Fruit fly (Drosophila melanogaster) whole organism, embryonic: ENCODE results near the gene Swip-1.

Source experiments
- Antp ChIP-seq: fragments of 200-800 bp; sonication (Bioruptor generic); optimal IDR thresholded peaks from 3 replicates; lab custom pipeline; 2016; ENCODE audit warnings: missing biosample characterization, missing genetic modification characterization
- B-H2 ChIP-seq: fragments of 200-800 bp; sonication (Bioruptor generic); optimal IDR thresholded peaks from 2 replicates; lab custom pipeline; 2018; ENCODE audit warnings: missing biosample characterization, mild to moderate bottlenecking, missing genetic modification characterization
- CG10321 ChIP-seq: fragments of 200-800 bp; sonication (Bioruptor generic); IDR thresholded peaks from 2 replicates; pipeline ENCODE4 v1.3.6; 2022; ENCODE audit warnings: missing biosample characterization, missing genetic modification characterization
- CG10543 ChIP-seq: fragments of 200-800 bp; sonication (Bioruptor generic); optimal IDR thresholded peaks from 3 replicates; lab custom pipeline; 2017; ENCODE audit warnings: missing biosample characterization, mild to moderate bottlenecking, missing genetic modification characterization, moderate library complexity
- CG10654 ChIP-seq: fragments of 200-800 bp; sonication (Bioruptor generic); optimal IDR thresholded peaks from 2 replicates; lab custom pipeline; 2016; ENCODE audit warnings: missing biosample characterization, missing genetic modification characterization
- CG10979 ChIP-seq: fragments of 200-800 bp; sonication (Bioruptor generic); optimal IDR thresholded peaks from 2 replicates; lab custom pipeline; 2018; ENCODE audit warnings: missing biosample characterization, mild to moderate bottlenecking, missing genetic modification characterization, moderate library complexity
- CG14014 ChIP-seq: fragments of 200-800 bp; sonication (Bioruptor generic); IDR thresholded peaks from 2 replicates; pipeline ENCODE4 v1.3.6; 2022; ENCODE audit warnings: missing biosample characterization, missing genetic modification characterization
- CG14965 ChIP-seq: fragments of 200-800 bp; sonication (Bioruptor generic); optimal IDR thresholded peaks from 2 replicates; lab custom pipeline; 2016; ENCODE audit warnings: missing biosample characterization, missing genetic modification characterization, borderline replicate concordance
- CG15514 ChIP-seq: fragments of 200-800 bp; sonication (Bioruptor generic); optimal IDR thresholded peaks from 3 replicates; lab custom pipeline; 2017; ENCODE audit warnings: missing biosample characterization, missing genetic modification characterization, mild to moderate bottlenecking, moderate library complexity, missing genetic modification reagents
- CG15601 ChIP-seq: fragments of 200-800 bp; sonication (Bioruptor generic); optimal IDR thresholded peaks from 3 replicates; lab custom pipeline; 2019; ENCODE audit warnings: missing biosample characterization, mild to moderate bottlenecking, missing genetic modification characterization, moderate library complexity
- CG1603 ChIP-seq: fragments of 200-800 bp; sonication (Bioruptor generic); optimal IDR thresholded peaks from 2 replicates; lab custom pipeline; 2019; ENCODE audit warnings: missing biosample characterization, mild to moderate bottlenecking, missing genetic modification characterization, moderate library complexity
- CG17912 ChIP-seq: fragments of 200-800 bp; sonication (Bioruptor generic); optimal IDR thresholded peaks from 2 replicates; lab custom pipeline; 2018; ENCODE audit warnings: missing biosample characterization, mild to moderate bottlenecking, missing genetic modification characterization
- CG31441 ChIP-seq: fragments of 200-800 bp; sonication (Bioruptor generic); IDR thresholded peaks from 2 replicates; pipeline ENCODE4 v1.3.6; 2022; ENCODE audit warnings: missing biosample characterization, missing genetic modification characterization
- CG3838 ChIP-seq: fragments of 200-800 bp; sonication (Bioruptor generic); optimal IDR thresholded peaks from 3 replicates; lab custom pipeline; 2016; ENCODE audit warnings: missing biosample characterization, missing genetic modification characterization
- CG3995 ChIP-seq: fragments of 200-800 bp; sonication (Bioruptor generic); optimal IDR thresholded peaks from 3 replicates; lab custom pipeline; 2016; ENCODE audit warnings: missing biosample characterization, missing genetic modification characterization
- CG4707 ChIP-seq: fragments of 200-800 bp; sonication (Bioruptor generic); optimal IDR thresholded peaks from 2 replicates; lab custom pipeline; 2018; ENCODE audit warnings: missing biosample characterization, mild to moderate bottlenecking, missing genetic modification characterization, moderate library complexity
- CG6791 ChIP-seq: fragments of 200-800 bp; sonication (Bioruptor generic); IDR thresholded peaks from 3 replicates; pipeline ENCODE4 v1.3.6; 2022; ENCODE audit warnings: missing biosample characterization, missing genetic modification characterization; ENCODE audit not compliant: partially characterized antibody
- CG9215 ChIP-seq: fragments of 200-800 bp; sonication (Bioruptor generic); IDR thresholded peaks from 2 replicates; pipeline ENCODE4 v1.3.6; 2022; ENCODE audit warnings: missing biosample characterization, missing genetic modification characterization
- CG9797 ChIP-seq: fragments of 200-800 bp; sonication (Bioruptor generic); optimal IDR thresholded peaks from 3 replicates; lab custom pipeline; 2018; ENCODE audit warnings: missing biosample characterization, mild to moderate bottlenecking, missing genetic modification characterization
- CG9932 ChIP-seq: fragments of 200-800 bp; sonication (Bioruptor generic); IDR thresholded peaks from 2 replicates; pipeline ENCODE4 v1.3.6; 2022; ENCODE audit warnings: missing biosample characterization, missing genetic modification characterization
- CoRest ChIP-seq: fragments of 200-800 bp; sonication (Bioruptor generic); optimal IDR thresholded peaks from 3 replicates; lab custom pipeline; 2018; ENCODE audit warnings: missing biosample characterization, mild to moderate bottlenecking, missing genetic modification characterization, moderate library complexity
- Dip2 ChIP-seq: fragments of 200-800 bp; sonication (Bioruptor generic); IDR thresholded peaks from 2 replicates; pipeline ENCODE4 v1.3.6; 2022; ENCODE audit warnings: missing biosample characterization, missing genetic modification characterization
- Gug ChIP-seq: fragments of 200-800 bp; sonication (Bioruptor generic); IDR thresholded peaks from 4 replicates; pipeline ENCODE4 v1.3.6; 2022; ENCODE audit warnings: missing biosample characterization, missing genetic modification characterization
- H2.0 ChIP-seq: fragments of 200-800 bp; sonication (Bioruptor generic); IDR thresholded peaks from 2 replicates; pipeline ENCODE4 v1.3.6; 2022; ENCODE audit warnings: missing biosample characterization, missing genetic modification characterization
- MTF-1 ChIP-seq: fragments of 200-800 bp; sonication (Bioruptor generic); optimal IDR thresholded peaks from 2 replicates; lab custom pipeline; 2018; ENCODE audit warnings: missing biosample characterization, mild to moderate bottlenecking, missing genetic modification characterization, borderline replicate concordance
- Nf-YB ChIP-seq: fragments of 200-800 bp; sonication (Bioruptor generic); optimal IDR thresholded peaks from 3 replicates; lab custom pipeline; 2019; ENCODE audit warnings: missing biosample characterization, mild to moderate bottlenecking, missing genetic modification characterization, moderate library complexity
- Oaz ChIP-seq: fragments of 200-800 bp; sonication (Bioruptor generic); IDR thresholded peaks from 2 replicates; pipeline ENCODE4 v1.3.6; 2022; ENCODE audit warnings: missing biosample characterization, missing genetic modification characterization
- Sin3A ChIP-seq: fragments of >200 bp; optimal IDR thresholded peaks from 2 replicates; lab custom pipeline; 2018
- Ssrp ChIP-seq: fragments of 200-800 bp; sonication (Bioruptor generic); optimal IDR thresholded peaks from 2 replicates; lab custom pipeline; 2018; ENCODE audit warnings: missing biosample characterization, mild to moderate bottlenecking, missing genetic modification characterization, moderate library complexity
- Taf1 ChIP-seq: fragments of 200-800 bp; sonication (Bioruptor generic); IDR thresholded peaks from 2 replicates; pipeline ENCODE4 v1.3.6; 2022; ENCODE audit warnings: missing biosample characterization, missing genetic modification characterization
- Usf ChIP-seq: fragments of 200-800 bp; sonication (Bioruptor generic); optimal IDR thresholded peaks from 2 replicates; lab custom pipeline; 2017; ENCODE audit warnings: missing genotype, missing biosample characterization, missing genetic modification characterization
- Xrp1 ChIP-seq: fragments of 200-800 bp; sonication (Bioruptor generic); IDR thresholded peaks from 2 replicates; pipeline ENCODE4 v1.3.6; 2022; ENCODE audit warnings: missing biosample characterization, missing genetic modification characterization
- abd-A ChIP-seq: fragments of 200-800 bp; sonication (Bioruptor generic); optimal IDR thresholded peaks from 3 replicates; lab custom pipeline; 2019; ENCODE audit warnings: missing biosample characterization, mild to moderate bottlenecking, missing genetic modification characterization, moderate library complexity
- al ChIP-seq: fragments of 200-800 bp; sonication (Bioruptor generic); IDR thresholded peaks from 2 replicates; pipeline ENCODE4 v1.3.6; 2022; ENCODE audit warnings: missing biosample characterization, missing genetic modification characterization
- ci ChIP-seq: fragments of 200-800 bp; sonication (Bioruptor generic); IDR thresholded peaks from 3 replicates; pipeline ENCODE4 v1.3.6; 2022; ENCODE audit warnings: missing biosample characterization, missing genetic modification characterization
- crol ChIP-seq: fragments of 200-800 bp; sonication (Bioruptor generic); IDR thresholded peaks from 2 replicates; pipeline ENCODE4 v1.3.6; 2022; ENCODE audit warnings: missing biosample characterization, missing genetic modification characterization
- dati ChIP-seq: fragments of 200-800 bp; sonication (Bioruptor generic); IDR thresholded peaks from 2 replicates; pipeline ENCODE4 v1.3.6; 2022; ENCODE audit warnings: missing biosample characterization, missing genetic modification characterization
- exex ChIP-seq: fragments of 200-800 bp; sonication (Bioruptor generic); optimal IDR thresholded peaks from 4 replicates; lab custom pipeline; 2018; ENCODE audit warnings: missing biosample characterization, mild to moderate bottlenecking, missing genetic modification characterization, moderate library complexity
- fru ChIP-seq: fragments of >200 bp; optimal IDR thresholded peaks from 2 replicates; lab custom pipeline; 2017
- gt ChIP-seq: fragments of 200-800 bp; sonication (Bioruptor generic); IDR thresholded peaks from 2 replicates; pipeline ENCODE4 v1.3.6; 2022; ENCODE audit warnings: missing biosample characterization, missing genetic modification characterization
- h ChIP-seq: fragments of >200 bp; optimal IDR thresholded peaks from 2 replicates; lab custom pipeline; 2017
- klu ChIP-seq: fragments of 200-800 bp; sonication (Bioruptor generic); IDR thresholded peaks from 2 replicates; pipeline ENCODE4 v1.3.6; 2022; ENCODE audit warnings: missing biosample characterization, missing genetic modification characterization
- lola ChIP-seq, 3 experiments: fragments of >200 bp in 2 of 3; fragments of 200-800 bp in 1 of 3; sonication (Bioruptor generic) in 1 of 3; optimal IDR thresholded peaks; 2 replicates each; lab custom pipeline; 2017 to 2019; ENCODE audit warnings: missing biosample characterization in 3 of 3, missing genetic modification characterization in 3 of 3, mild to moderate bottlenecking in 1 of 3, moderate library complexity in 1 of 3
- nau ChIP-seq: fragments of 200-800 bp; sonication (Bioruptor generic); optimal IDR thresholded peaks from 3 replicates; lab custom pipeline; 2017; ENCODE audit warnings: missing biosample characterization, mild to moderate bottlenecking, missing genetic modification characterization, missing genetic modification reagents
- pros ChIP-seq: fragments of 200-800 bp; sonication (Bioruptor generic); optimal IDR thresholded peaks from 3 replicates; lab custom pipeline; 2019; ENCODE audit warnings: missing biosample characterization, mild to moderate bottlenecking, missing genetic modification characterization, moderate library complexity
- sob ChIP-seq: fragments of 200-800 bp; sonication (Bioruptor generic); IDR thresholded peaks from 2 replicates; pipeline ENCODE4 v1.3.6; 2022; ENCODE audit warnings: missing biosample characterization, missing genetic modification characterization
- sqz ChIP-seq: fragments of 200-800 bp; sonication (Bioruptor generic); optimal IDR thresholded peaks from 3 replicates; lab custom pipeline; 2018; ENCODE audit warnings: missing biosample characterization, mild to moderate bottlenecking, missing genetic modification characterization
- tap ChIP-seq: fragments of 200-800 bp; optimal IDR thresholded peaks from 3 replicates; lab custom pipeline; 2019; ENCODE audit warnings: missing biosample characterization, mild to moderate bottlenecking, missing genetic modification characterization, moderate library complexity
- tin ChIP-seq: fragments of 200-800 bp; sonication (Bioruptor generic); optimal IDR thresholded peaks from 3 replicates; lab custom pipeline; 2016; ENCODE audit warnings: missing biosample characterization, missing genetic modification characterization
- yki ChIP-seq: fragments of >200 bp; optimal IDR thresholded peaks from 3 replicates; lab custom pipeline; 2018

Swip-1 gene

DNA sequence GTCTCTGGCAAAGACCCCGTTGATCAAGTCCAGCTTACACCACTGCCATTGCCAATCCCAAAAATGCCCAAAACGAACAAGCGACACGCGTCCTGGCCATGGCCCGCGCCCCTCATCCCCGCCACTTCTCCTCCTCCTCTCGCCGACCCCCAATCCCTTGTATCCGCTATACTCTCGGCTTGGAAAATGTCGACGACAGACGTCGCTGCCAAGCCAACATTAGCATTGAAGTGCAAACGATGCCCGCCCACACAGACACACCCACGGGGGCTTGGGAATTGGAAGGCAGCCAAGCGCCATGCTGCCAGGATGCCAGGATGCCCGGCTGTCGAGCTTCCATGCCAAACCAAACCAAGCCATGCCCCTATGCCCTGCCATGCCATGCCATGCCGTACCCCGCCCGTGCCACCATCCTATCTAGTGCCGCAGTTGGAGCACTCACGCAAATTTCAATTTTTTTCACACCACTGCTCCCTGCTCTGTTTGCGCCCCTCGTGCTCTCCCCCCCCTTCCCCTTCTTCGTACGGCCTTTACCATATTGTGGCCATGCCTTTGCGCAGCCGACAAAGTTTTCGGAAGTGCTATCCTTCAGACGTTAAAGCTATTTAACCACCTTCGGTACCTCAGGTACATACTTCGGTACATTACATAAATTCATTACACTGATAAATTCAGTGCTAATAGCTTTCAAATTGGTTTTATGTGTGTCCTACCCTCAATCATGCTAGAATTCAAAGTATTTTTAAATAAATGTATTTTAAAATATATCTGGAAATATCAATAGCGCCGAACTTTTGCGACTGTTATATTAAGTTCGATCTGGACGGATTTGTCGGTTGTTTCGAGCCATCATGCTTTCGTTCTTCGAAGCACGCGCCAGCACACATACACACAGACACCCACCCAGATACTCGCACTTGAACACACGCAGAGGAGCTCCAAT is 34.5 kb upstream of the Swip-1 start (continued):
- TF ChIP-seq exex (tag; lab: Kevin White, UChicago): peak; percentile 30
- no peak for TF ChIP-seq pros
- no peak for TF ChIP-seq CG3838 (GFP tag; lab: Kevin White, UChicago)
- peak; percentile 39 for TF ChIP-seq CG10654 (GFP tag; lab: Kevin White, UChicago)
- TF ChIP-seq tin (GFP tag; lab: Kevin White, UChicago): peak; percentile 62
- peak; percentile 58 for TF ChIP-seq Nf-YB (GFP tag; lab: Kevin White, UChicago)
- TF ChIP-seq CG3995 (GFP tag; lab: Kevin White, UChicago): no peak
- peak; percentile 53 for TF ChIP-seq CG1603 (tag; lab: Kevin White, UChicago)
- TF ChIP-seq Xrp1 (GFP tag; lab: Robert Waterston, UW): peak; percentile 79
- peak; percentile 43 for TF ChIP-seq CG15514 (GFP tag; lab: Kevin White, UChicago)
- TF ChIP-seq CG6791 (GFP tag; lab: Robert Waterston, UW): no peak
- no peak for TF ChIP-seq CG14965
- TF ChIP-seq CG31441 (GFP tag; lab: Robert Waterston, UW): peak; percentile 85
- TF ChIP-seq CG15601 (tag; lab: Kevin White, UChicago): peak; percentile 84
- TF ChIP-seq h (lab: Kevin White, UChicago): no peak
- no peak for TF ChIP-seq CG9797
- no peak for TF ChIP-seq yki (lab: Kevin White, UChicago)
- no peak for TF ChIP-seq dati (GFP tag; lab: Robert Waterston, UW)
- peak; percentile 83 for TF ChIP-seq B-H2 (GFP tag; lab: Kevin White, UChicago)
- TF ChIP-seq Gug (GFP tag; lab: Robert Waterston, UW): peak; percentile 53; the same call in 1 of the 4 replicates
- peak; percentile 67 for TF ChIP-seq nau (GFP tag; lab: Kevin White, UChicago)
- TF ChIP-seq gt: no peak
- TF ChIP-seq Dip2 (GFP tag; lab: Robert Waterston, UW): no peak
- TF ChIP-seq Oaz (GFP tag; lab: Robert Waterston, UW): no peak
- TF ChIP-seq Antp (GFP tag; lab: Kevin White, UChicago): peak; percentile 42
- peak; percentile 78 for TF ChIP-seq sob (GFP tag; lab: Robert Waterston, UW)
- no peak for TF ChIP-seq MTF-1 (GFP tag; lab: Kevin White, UChicago)

- TF ChIP-seq Ssrp (tag; lab: Kevin White, UChicago) (no peak), CG17912 (GFP tag; lab: Kevin White, UChicago) (no peak), lola (GFP tag; optimal IDR thresholded peaks at IDR 0.05; lab: Kevin White, UChicago) (no peak), CG9932 (no peak), Sin3A (lab: Kevin White, UChicago) (no peak), crol (GFP tag; lab: Robert Waterston, UW) (peak; percentile 38; the same call in 1 of the 2 replicates), CG3995 (GFP tag; lab: Kevin White, UChicago) (no peak), fru (lab: Kevin White, UChicago) (no peak), CG9215 (GFP tag; lab: Robert Waterston, UW) (no peak), CoRest (tag; lab: Kevin White, UChicago) (no peak), tap (tag; lab: Kevin White, UChicago) (no peak), klu (no peak), CG4707 (no peak), H2.0 (GFP tag; lab: Robert Waterston, UW) (no peak), sqz (peak; percentile 65), CG10979 (tag; lab: Kevin White, UChicago) (no peak), al (GFP tag; lab: Robert Waterston, UW) (no peak), ci (no peak), abd-A (tag; lab: Kevin White, UChicago) (peak; percentile 96), CG10321 (no peak), CG10543 (GFP tag; lab: Kevin White, UChicago) (peak; percentile 34), CG3838 (GFP tag; lab: Kevin White, UChicago) (no peak), CG14014 (GFP tag; lab: Robert Waterston, UW) (no peak), Usf (GFP tag; lab: Kevin White, UChicago) (no peak), Taf1 (GFP tag; lab: Robert Waterston, UW) (no peak)
These were observed 32.6 kb upstream of the Swip-1 start for dm6 chr2L:19019640-19020039.
